Worm (Caenorhabditis elegans): ENCODE data around the gene H01M10.1.

- TF ChIP-seq egl-27 (tag; optimal IDR thresholded peaks at IDR 0.05) (no peak), nhr-28 (tag; optimal IDR thresholded peaks at IDR 0.05) (no peak), hlh-30 (tag; optimal IDR thresholded peaks at IDR 0.05; ENCODE audit: insufficient read depth) (no peak), hmg-1.1 (GFP tag; IDR thresholded peaks at IDR 0.05) (no peak), mdl-1 (tag; optimal IDR thresholded peaks at IDR 0.05) (no peak), unc-39 (tag; optimal IDR thresholded peaks at IDR 0.05) (no peak), dpl-1 (GFP tag; optimal IDR thresholded peaks at IDR 0.05) (no peak), lir-3 (tag; optimal IDR thresholded peaks at IDR 0.05) (no peak), ama-1 (optimal IDR thresholded peaks at IDR 0.05) (no peak), ceh-32 (tag; optimal IDR thresholded peaks at IDR 0.05; ENCODE audit: poor library complexity) (no peak), daf-8 (GFP tag; IDR thresholded peaks at IDR 0.05) (no peak)
Observed at ce11 chrX:2604358-2605016, 24.1 kb upstream of the H01M10.1 start.
